Worm (Caenorhabditis elegans) whole organism, L4/young adult: ENCODE data around the gene T22F3.12.

Source experiments
- W03F9.2 ChIP-seq: fragments of 150-350 bp; optimal IDR thresholded peaks from 2 replicates; lab custom pipeline; 2014; ENCODE audit warnings: missing biosample characterization, missing genetic modification characterization
- dao-5 ChIP-seq: sonication (generic microtip); optimal IDR thresholded peaks from 2 replicates; lab custom pipeline; 2016; ENCODE audit warnings: missing genotype, missing genetic modification characterization, moderate library complexity, missing compliant biosample characterization
- him-1 ChIP-seq: sonication (generic microtip); optimal IDR thresholded peaks from 2 replicates; lab custom pipeline; 2016; ENCODE audit warnings: missing genotype, missing genetic modification reagents, missing genetic modification characterization, missing compliant biosample characterization

DNA sequence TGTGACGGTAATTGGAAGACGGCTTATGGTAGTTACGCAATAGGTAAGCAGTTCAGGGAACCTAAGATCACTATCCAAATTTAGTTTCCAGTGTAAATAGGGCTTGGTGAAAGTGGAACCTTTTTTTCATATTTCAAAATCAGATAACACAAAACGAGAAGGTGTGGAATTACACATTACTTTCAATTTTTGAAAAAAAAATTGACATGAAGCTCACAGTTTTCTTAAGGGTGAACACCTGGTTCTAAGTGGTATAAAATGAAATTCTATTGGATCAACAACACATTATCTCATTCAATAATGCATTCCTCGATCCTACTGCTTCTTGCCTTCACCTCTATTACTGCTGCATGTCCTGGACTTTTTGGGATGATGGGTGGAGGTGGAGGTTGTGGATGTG is 36.0 kb downstream of the T22F3.12 start, which contains the start of gene grl-30:
- TF ChIP-seq dao-5 (tag; lab: Kevin White, UChicago) (no peak), W03F9.2 (no peak), him-1 (no peak)
